Worm (Caenorhabditis elegans) whole organism, young adult: ENCODE results near the gene set-17.

Experiments
- Y53G8AR.9 ChIP-seq: fragments of 200-800 bp; sonication (Bioruptor generic); conservative IDR thresholded peaks from 2 replicates; pipeline ENCODE4 v1.3.6; 2022; ENCODE audit warnings: missing genetic modification reagents, missing genetic modification characterization, missing compliant biosample characterization
- ama-1 ChIP-seq, 3 experiments: fragments of 150-350 bp in 1 of 3; sonication (generic microtip) in 2 of 3; optimal IDR thresholded peaks; 2 replicates each; lab custom pipeline; 2014 to 2018; ENCODE audit warnings: missing biosample characterization in 2 of 3, missing genetic modification characterization in 2 of 3, missing genetic modification reagents in 2 of 3
- bed-1 ChIP-seq: fragments of 200-800 bp; sonication (Bioruptor generic); IDR thresholded peaks from 2 replicates; pipeline ENCODE4 v1.3.6; 2022; ENCODE audit warnings: missing genetic modification reagents, missing genetic modification characterization, missing compliant biosample characterization
- ceh-27 ChIP-seq: fragments of 200-800 bp; sonication (Bioruptor generic); optimal IDR thresholded peaks from 2 replicates; lab custom pipeline; 2018; ENCODE audit warnings: mild to moderate bottlenecking, missing genetic modification characterization, moderate library complexity, missing compliant biosample characterization
- lin-54 ChIP-seq: fragments of 200-800 bp; sonication (Bioruptor generic); optimal IDR thresholded peaks from 2 replicates; lab custom pipeline; 2018; ENCODE audit warnings: mild to moderate bottlenecking, missing genetic modification characterization, missing compliant biosample characterization
- nfya-1 ChIP-seq: sonication (generic microtip); optimal IDR thresholded peaks from 2 replicates; lab custom pipeline; 2017; ENCODE audit warnings: antibody characterized with exemption, missing compliant biosample characterization, missing genetic modification characterization, borderline replicate concordance; ENCODE audit not compliant: insufficient read depth
- snpc-3.4 ChIP-seq: sonication (generic microtip); optimal IDR thresholded peaks from 2 replicates; lab custom pipeline; 2017; ENCODE audit warnings: missing genetic modification characterization, mild to moderate bottlenecking, missing compliant biosample characterization, antibody characterized with exemption, moderate library complexity, missing genotype, missing genetic modification reagents
- snpc-4 ChIP-seq, 5 experiments: fragments of 150-350 bp in 1 of 5; sonication (generic microtip) in 4 of 5; optimal IDR thresholded peaks; 2 replicates each; lab custom pipeline; 2014 to 2018; ENCODE audit warnings: missing genetic modification characterization in 5 of 5, missing biosample characterization in 3 of 5, antibody characterized with exemption in 2 of 5, mild to moderate bottlenecking in 2 of 5, missing compliant biosample characterization in 2 of 5, missing genotype in 2 of 5, moderate library complexity in 2 of 5, missing genetic modification reagents in 1 of 5
- unc-62 ChIP-seq: fragments of 150-350 bp; optimal IDR thresholded peaks from 2 replicates; lab custom pipeline; 2014; ENCODE audit warnings: missing biosample characterization, missing genetic modification reagents, missing genetic modification characterization
- xnd-1 ChIP-seq: sonication (generic microtip); optimal IDR thresholded peaks from 2 replicates; lab custom pipeline; 2016; ENCODE audit warnings: missing genotype, missing genetic modification reagents, missing genetic modification characterization, missing compliant biosample characterization

DNA sequence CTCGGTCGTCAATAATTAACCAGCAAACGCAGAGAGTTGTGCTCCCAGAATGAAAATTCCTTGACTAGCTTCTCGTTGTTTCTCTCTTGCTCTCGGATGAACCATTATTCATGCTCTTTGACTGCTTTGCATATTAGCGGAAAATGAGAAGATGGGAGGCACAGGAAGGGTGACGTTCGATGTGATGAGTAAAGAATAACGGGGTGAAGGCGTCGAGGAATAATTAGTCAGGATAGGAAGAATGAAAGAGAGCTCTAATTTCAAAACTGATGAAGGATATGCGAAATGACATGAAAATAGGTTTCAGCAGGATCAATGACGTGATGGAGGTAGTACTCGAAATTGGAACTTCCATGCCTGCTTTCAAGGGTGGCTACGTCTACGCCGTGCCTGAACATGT, 11.0 kb upstream of the set-17 start:
- TF ChIP-seq unc-62 (no peak), xnd-1 (tag; lab: Kevin White, UChicago) (no peak), snpc-4 (GFP tag; optimal IDR thresholded peaks at IDR 0.05; lab: Kevin White, UChicago) (no peak), snpc-4 (tag; optimal IDR thresholded peaks at IDR 0.05; lab: Kevin White, UChicago) (no peak), snpc-3.4 (tag; lab: Kevin White, UChicago) (no peak), lin-54 (no peak), Y53G8AR.9 (no peak), nfya-1 (no peak), bed-1 (GFP tag; lab: Robert Waterston, UW) (no peak), ama-1 (optimal IDR thresholded peaks at IDR 0.05; lab: Kevin White, UChicago) (no peak), ama-1 (GFP tag; optimal IDR thresholded peaks at IDR 0.05; lab: Kevin White, UChicago) (no peak), ceh-27 (no peak)
